Worm (Caenorhabditis elegans) whole organism, L4 larva: Measurements from ENCODE around the gene let-805.

Source experiments
- aly-2 ChIP-seq: sonication (generic microtip); optimal IDR thresholded peaks from 2 replicates; lab custom pipeline; 2018; ENCODE audit warnings: missing biosample characterization, missing genetic modification characterization
- dmd-8 ChIP-seq: fragments of 200-800 bp; sonication (Bioruptor generic); IDR thresholded peaks from 2 replicates; pipeline ENCODE4 v1.3.6; 2022; ENCODE audit warnings: missing genetic modification characterization, missing compliant biosample characterization
- dpl-1 ChIP-seq: fragments of 150-350 bp; optimal IDR thresholded peaks from 2 replicates; lab custom pipeline; 2014; ENCODE audit warnings: missing biosample characterization, missing genetic modification reagents, missing genetic modification characterization
- fkh-10 ChIP-seq: fragments of 150-350 bp; optimal IDR thresholded peaks from 2 replicates; lab custom pipeline; 2014; ENCODE audit warnings: missing biosample characterization, missing genetic modification reagents, missing genetic modification characterization
- lir-3 ChIP-seq: sonication (generic microtip); optimal IDR thresholded peaks from 2 replicates; lab custom pipeline; 2016; ENCODE audit warnings: mild to moderate bottlenecking, missing genetic modification characterization, missing compliant biosample characterization
- nhr-10 ChIP-seq: fragments of 150-350 bp; optimal IDR thresholded peaks from 2 replicates; lab custom pipeline; 2014; ENCODE audit warnings: missing biosample characterization, missing genetic modification characterization
- nhr-25 ChIP-seq: sonication (generic microtip); optimal IDR thresholded peaks from 2 replicates; lab custom pipeline; 2017; ENCODE audit warnings: missing genetic modification characterization, mild to moderate bottlenecking, missing compliant biosample characterization, antibody characterized with exemption, moderate library complexity, borderline replicate concordance; ENCODE audit not compliant: insufficient read depth
- nhr-77 ChIP-seq: fragments of 150-350 bp; optimal IDR thresholded peaks from 2 replicates; lab custom pipeline; 2014; ENCODE audit warnings: missing biosample characterization, missing genetic modification characterization

DNA sequence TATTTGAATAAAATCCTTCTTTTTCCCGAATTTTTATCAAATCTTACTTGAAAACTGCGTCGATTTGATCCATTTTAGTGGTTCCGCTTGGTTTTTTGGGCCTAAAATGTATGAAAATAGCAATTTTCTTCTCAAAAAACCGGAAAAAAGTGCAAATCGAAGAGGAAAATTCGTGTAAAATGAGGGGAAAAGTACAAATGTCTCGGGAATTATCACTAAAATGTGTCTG lies 67.0 kb downstream of the let-805 start, which contains the start of gene Y71H2AM.11:
- no peak for TF ChIP-seq aly-2 (tag; lab: Kevin White, UChicago)
- no peak for TF ChIP-seq lir-3 (tag; lab: Kevin White, UChicago)
- no peak for TF ChIP-seq dmd-8 (GFP tag; lab: Robert Waterston, UW)
- TF ChIP-seq nhr-77 (tag; lab: Kevin White, UChicago) = no peak
- TF ChIP-seq nhr-25 (tag; lab: Kevin White, UChicago) = no peak
- TF ChIP-seq nhr-10 (tag; lab: Kevin White, UChicago) = no peak
- no peak for TF ChIP-seq dpl-1 (GFP tag; lab: Kevin White, UChicago)
- no peak for TF ChIP-seq fkh-10 (GFP tag; lab: Kevin White, UChicago)
